Worm (Caenorhabditis elegans): ENCODE data around the gene C55C3.6.

DNA sequence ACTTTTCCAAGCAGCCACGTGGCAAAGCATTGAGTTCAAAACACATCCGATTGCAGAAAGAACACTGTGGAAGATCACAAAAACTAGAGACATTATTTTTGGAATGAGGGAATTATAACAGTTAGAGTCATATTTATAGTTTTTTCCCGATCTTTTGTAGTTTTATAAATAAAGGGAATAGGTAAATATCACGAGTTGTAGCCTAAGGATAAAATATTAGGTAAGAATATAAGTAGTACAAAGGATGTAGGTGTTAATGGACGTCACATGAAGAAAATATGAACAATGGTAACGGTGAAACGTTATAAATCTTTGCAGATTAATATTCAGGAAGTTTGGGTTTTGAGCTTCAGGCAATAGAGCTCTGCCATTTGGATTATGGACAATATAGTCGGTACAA is 8.5 kb upstream of the C55C3.6 start, which contains the start of gene srd-5:
- TF ChIP-seq lin-15B (tag; optimal IDR thresholded peaks at IDR 0.05) = no peak
- TF ChIP-seq efl-3 (GFP tag; optimal IDR thresholded peaks at IDR 0.05) = no peak
- no peak for TF ChIP-seq unc-86 (tag; optimal IDR thresholded peaks at IDR 0.05)
- TF ChIP-seq elt-3 (tag; optimal IDR thresholded peaks at IDR 0.05) = no peak
- TF ChIP-seq jun-1 (tag; optimal IDR thresholded peaks at IDR 0.05) = no peak
- no peak for TF ChIP-seq egl-27 (tag; optimal IDR thresholded peaks at IDR 0.05)
